Fruit fly (Drosophila melanogaster): ENCODE data around the gene Rcd-1.

The Rcd-1 gene

dm6 chrX:19597684-19598363 is 40.7 kb upstream of the Rcd-1 start, which contains the start of gene RpS10b (continued):
- TF ChIP-seq slbo (GFP tag; IDR thresholded peaks at IDR 0.05) (peak; percentile 75), exex (tag; optimal IDR thresholded peaks at IDR 0.05) (peak; percentile 66), B-H1 (GFP tag; IDR thresholded peaks at IDR 0.05) (peak; percentile 42; the same call in 1 of the 3 replicates), pnt (GFP tag; optimal IDR thresholded peaks at IDR 0.05) (no peak), CG4360 (GFP tag; IDR thresholded peaks at IDR 0.05) (no peak), Adf1 (GFP tag; IDR thresholded peaks at IDR 0.05) (peak; percentile 32; the same call in 1 of the 2 replicates), pho (GFP tag; optimal IDR thresholded peaks at IDR 0.05) (peak; percentile 85), kah (GFP tag; optimal IDR thresholded peaks at IDR 0.05) (peak; percentile 89), CG17802 (tag; optimal IDR thresholded peaks at IDR 0.05) (peak; percentile 74), HLH4C (GFP tag; IDR thresholded peaks at IDR 0.05; ENCODE audit: partially characterized antibody) (peak; percentile 95), dysf (GFP tag; IDR thresholded peaks at IDR 0.05) (peak; percentile 81), CkIIα-i1 (GFP tag; IDR thresholded peaks at IDR 0.05) (0 out of 2 replicates have a peak, but pooled peaks have one; percentile 17), NC2α (GFP tag; optimal IDR thresholded peaks at IDR 0.05) (peak; percentile 94), CG10565 (GFP tag; optimal IDR thresholded peaks at IDR 0.05) (peak; percentile 29), CG1024 (GFP tag; IDR thresholded peaks at IDR 0.05) (peak; percentile 70), cwo (GFP tag; optimal IDR thresholded peaks at IDR 0.05) (peak; percentile 77), CG6654 (GFP tag; optimal IDR thresholded peaks at IDR 0.05) (peak; percentile 77), Hsf (GFP tag; optimal IDR thresholded peaks at IDR 0.05) (peak; percentile 89), CG6683 (GFP tag; optimal IDR thresholded peaks at IDR 0.05) (peak; percentile 84), p53 (GFP tag; optimal IDR thresholded peaks at IDR 0.05) (peak; percentile 83), gsb-n (tag; optimal IDR thresholded peaks at IDR 0.05) (peak; percentile 77), chif (GFP tag; optimal IDR thresholded peaks at IDR 0.05) (peak; percentile 63 to 89), CG2129 (GFP tag; IDR thresholded peaks at IDR 0.05; ENCODE audit: partially characterized antibody) (peak; percentile 85), sima (GFP tag; optimal IDR thresholded peaks at IDR 0.05) (peak; percentile 84), Lpt (GFP tag; optimal IDR thresholded peaks at IDR 0.05) (no peak), abd-A (tag; optimal IDR thresholded peaks at IDR 0.05) (no peak), Ptx1 (GFP tag; IDR thresholded peaks at IDR 0.05) (peak; percentile 61), CG10979 (tag; optimal IDR thresholded peaks at IDR 0.05) (peak; percentile 77), CG10274 (GFP tag; optimal IDR thresholded peaks at IDR 0.05) (peak; percentile 89), Stat92E (GFP tag; optimal IDR thresholded peaks at IDR 0.05) (peak in 1 of 3 experiments; percentile 48), CG4617 (GFP tag; optimal IDR thresholded peaks at IDR 0.05; ENCODE audit: borderline replicate concordance) (peak; percentile 57), NK7.1 (GFP tag; optimal IDR thresholded peaks at IDR 0.05) (peak; percentile 94), CG4820 (GFP tag; optimal IDR thresholded peaks at IDR 0.05) (peak; percentile 75), Hmr (GFP tag; optimal IDR thresholded peaks at IDR 0.05) (peak; percentile 97), CG11398 (GFP tag; optimal IDR thresholded peaks at IDR 0.05) (peak; percentile 92), CG13424 (tag; optimal IDR thresholded peaks at IDR 0.05) (peak; percentile 60), CG30431 (GFP tag; optimal IDR thresholded peaks at IDR 0.05) (peak; percentile 87), Neu2 (GFP tag; optimal IDR thresholded peaks at IDR 0.05; ENCODE audit: borderline replicate concordance) (peak; percentile 80), Opbp (GFP tag; IDR thresholded peaks at IDR 0.05; ENCODE audit: partially characterized antibody) (peak; percentile 88), tna (GFP tag; IDR thresholded peaks at IDR 0.05; ENCODE audit: partially characterized antibody) (peak; percentile 89), CG10462 (GFP tag; optimal IDR thresholded peaks at IDR 0.05) (peak; percentile 54), CG17361 (GFP tag; IDR thresholded peaks at IDR 0.05) (peak; percentile 93), org-1 (GFP tag; optimal IDR thresholded peaks at IDR 0.05) (peak; percentile 91), caup (GFP tag; optimal IDR thresholded peaks at IDR 0.05; ENCODE audit: severe bottlenecking) (peak; percentile 97), tgo (GFP tag; IDR thresholded peaks at IDR 0.05) (peak; percentile 38; the same call in 2 of the 3 replicates), Nf-YB (GFP tag; optimal IDR thresholded peaks at IDR 0.05) (peak; percentile 76), dimm (GFP tag; IDR thresholded peaks at IDR 0.05) (peak; percentile 46; the same call in 1 of the 2 replicates), CG17328 (GFP tag; IDR thresholded peaks at IDR 0.05) (peak; percentile 89)

All from whole organism, embryonic.